Fruit fly (Drosophila melanogaster): Measurements from ENCODE around the gene CG17271.

The CG17271 gene

DNA sequence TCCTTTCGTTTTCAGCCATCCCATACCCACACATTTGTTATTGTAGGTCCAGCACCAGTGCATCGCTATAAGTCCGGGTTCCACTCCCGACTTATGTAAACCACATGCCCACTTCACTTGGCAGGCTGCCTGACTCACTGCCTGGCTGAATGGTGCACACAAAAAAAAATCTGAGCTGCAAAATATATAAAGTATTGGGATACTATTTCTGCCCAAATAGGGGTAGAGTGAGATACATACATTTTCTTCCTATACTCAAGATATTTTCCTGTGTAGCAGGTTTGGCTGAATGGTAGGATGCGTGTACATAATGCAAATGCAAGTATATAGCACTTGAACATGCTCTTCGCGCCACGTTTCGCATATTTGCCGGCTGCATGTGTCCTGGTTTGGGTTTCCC, 48.5 kb downstream of the CG17271 start:
- TF ChIP-seq rgr (GFP tag; optimal IDR thresholded peaks at IDR 0.05) (no peak), foxo (GFP tag; optimal IDR thresholded peaks at IDR 0.05) (peak in 1 of 2 experiments; percentile 19)

DNA sequence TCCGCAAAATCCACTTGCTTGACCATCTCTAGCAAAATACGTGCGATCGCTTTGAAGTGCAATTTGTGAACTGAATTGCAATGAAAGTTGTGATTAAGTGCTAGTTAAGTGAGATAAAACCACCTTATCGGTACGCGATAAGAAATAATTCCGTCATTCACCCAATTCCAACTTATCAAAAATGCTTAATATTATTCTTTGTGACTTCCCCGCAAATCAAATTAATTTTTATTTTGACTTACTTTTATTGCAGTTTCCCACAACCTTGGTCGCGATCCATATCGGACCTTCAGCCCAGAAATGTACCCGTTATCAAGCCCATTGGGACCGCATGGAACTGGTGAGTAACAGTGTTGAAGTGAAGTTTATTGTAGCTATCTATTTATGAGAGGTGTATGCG, 49.1 kb downstream of the CG17271 start, which contains the start of gene Takl1:
TSS of gene Takl1 (minus strand) at position 59 of the 400 bp plus-strand sequence.
- TF ChIP-seq CG32264 (GFP tag; optimal IDR thresholded peaks at IDR 0.05) (no peak), Rel (GFP tag; optimal IDR thresholded peaks at IDR 0.05) (no peak), Rel (tag; optimal IDR thresholded peaks at IDR 0.05) (peak; percentile 97), lola (GFP tag; optimal IDR thresholded peaks at IDR 0.05) (no peak), Sp1 (GFP tag; optimal IDR thresholded peaks at IDR 0.05) (no peak)

Data from whole organism, wandering third instar larva.